Worm (Caenorhabditis elegans) whole organism, L2 larva: ENCODE data around the gene T07E3.4.

Experiments
- R02D3.7 ChIP-seq: fragments of 150-350 bp; optimal IDR thresholded peaks from 2 replicates; lab custom pipeline; 2014; ENCODE audit warnings: missing biosample characterization, missing genetic modification characterization
- nhr-77 ChIP-seq: fragments of 150-350 bp; optimal IDR thresholded peaks from 2 replicates; lab custom pipeline; 2014; ENCODE audit warnings: missing biosample characterization, missing genetic modification characterization
- zag-1 ChIP-seq: fragments of 150-350 bp; optimal IDR thresholded peaks from 2 replicates; lab custom pipeline; 2014; ENCODE audit warnings: missing biosample characterization, missing genetic modification characterization
- ztf-4 ChIP-seq: fragments of 150-350 bp; optimal IDR thresholded peaks from 2 replicates; lab custom pipeline; 2014; ENCODE audit warnings: missing biosample characterization, missing genetic modification characterization

DNA sequence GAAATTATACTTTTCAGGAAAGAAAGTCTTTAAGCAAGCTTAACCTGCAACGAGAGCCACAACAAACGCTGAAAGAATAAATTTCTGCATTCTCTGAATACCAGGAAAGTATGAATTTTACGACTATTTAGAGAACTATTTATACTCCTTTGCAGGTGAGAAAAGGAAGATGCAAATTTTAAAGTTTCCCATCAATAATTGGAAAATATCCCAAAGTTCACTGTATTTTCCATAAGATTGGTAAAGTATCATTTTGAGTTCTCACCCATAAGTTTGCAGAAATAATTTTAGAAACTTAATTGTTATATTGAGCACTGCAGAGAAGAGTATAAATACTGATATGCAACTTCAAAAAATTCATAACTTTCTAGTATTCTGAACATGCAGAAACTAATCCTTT is 38.3 kb upstream of the T07E3.4 start, which contains the start of gene clec-158:
- TF ChIP-seq zag-1 (tag; lab: Kevin White, UChicago): no peak
- TF ChIP-seq ztf-4 (tag; lab: Kevin White, UChicago): no peak
- TF ChIP-seq R02D3.7 (tag; lab: Kevin White, UChicago): no peak
- TF ChIP-seq nhr-77 (tag; lab: Kevin White, UChicago): no peak
